Worm (Caenorhabditis elegans): ENCODE results near the gene asp-5.

Gene asp-5

DNA sequence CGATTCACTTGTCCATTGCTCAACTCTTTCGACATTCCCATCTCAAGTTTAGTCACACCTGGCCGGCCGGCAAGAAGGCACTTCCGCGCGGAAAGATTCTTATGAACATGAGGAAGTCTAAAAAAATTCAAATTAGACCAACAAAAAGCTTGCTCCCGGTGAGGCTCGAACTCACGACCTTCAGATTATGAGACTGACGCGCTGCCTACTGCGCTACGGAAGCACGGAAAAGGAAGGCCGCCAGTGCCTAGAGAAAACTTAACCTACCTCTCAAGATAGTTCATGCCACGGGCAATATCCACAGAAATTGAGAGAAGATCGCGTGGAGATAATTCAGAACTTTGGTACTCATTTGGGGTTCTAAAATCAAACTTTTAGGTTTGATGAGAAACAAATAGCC, 42.1 kb upstream of the asp-5 start:
- TF ChIP-seq nhr-2 (tag; optimal IDR thresholded peaks at IDR 0.05) = no peak
- peak; percentile 11 for TF ChIP-seq drap-1 (GFP tag; optimal IDR thresholded peaks at IDR 0.05)
- TF ChIP-seq blmp-1 (tag; optimal IDR thresholded peaks at IDR 0.05) = no peak
- TF ChIP-seq ces-1 (GFP tag; optimal IDR thresholded peaks at IDR 0.05) = no peak
- peak; percentile 38 for TF ChIP-seq unc-120 (tag; optimal IDR thresholded peaks at IDR 0.05; ENCODE audit: poor library complexity, severe bottlenecking)
- TF ChIP-seq unc-39 (tag; optimal IDR thresholded peaks at IDR 0.05) = no peak
- TF ChIP-seq ceh-83 (GFP tag; optimal IDR thresholded peaks at IDR 0.05) = peak; percentile 68
- TF ChIP-seq lin-32 (GFP tag; optimal IDR thresholded peaks at IDR 0.05) = no peak
- TF ChIP-seq unc-62 (GFP tag; optimal IDR thresholded peaks at IDR 0.05) = no peak
- no peak for TF ChIP-seq lin-13 (tag; optimal IDR thresholded peaks at IDR 0.05)
- no peak for TF ChIP-seq nhr-28 (tag; optimal IDR thresholded peaks at IDR 0.05)
- no peak for TF ChIP-seq ztf-11 (tag; optimal IDR thresholded peaks at IDR 0.05)
- TF ChIP-seq elt-1 (tag; optimal IDR thresholded peaks at IDR 0.05; ENCODE audit: borderline replicate concordance, insufficient read depth) = no peak
- TF ChIP-seq nhr-237 (tag; optimal IDR thresholded peaks at IDR 0.05) = no peak
- peak; percentile 5 for TF ChIP-seq M03D4.4 (tag; optimal IDR thresholded peaks at IDR 0.05)
- no peak for TF ChIP-seq ceh-39 (tag; optimal IDR thresholded peaks at IDR 0.05)
- TF ChIP-seq zip-8 (tag; optimal IDR thresholded peaks at IDR 0.05) = no peak
- no peak for TF ChIP-seq mab-5 (tag; optimal IDR thresholded peaks at IDR 0.05)

ce11 chrV:8235331-8235730, 36.9 kb upstream of the asp-5 start:
- TF ChIP-seq ztf-11 (tag; optimal IDR thresholded peaks at IDR 0.05) = no peak
- TF ChIP-seq ceh-39 (tag; optimal IDR thresholded peaks at IDR 0.05) = no peak
- no peak for TF ChIP-seq nhr-28 (tag; optimal IDR thresholded peaks at IDR 0.05)
- TF ChIP-seq nhr-2 (tag; optimal IDR thresholded peaks at IDR 0.05) = no peak
- peak; percentile 45 for TF ChIP-seq ham-2 (GFP tag; optimal IDR thresholded peaks at IDR 0.05)
- no peak for TF ChIP-seq mls-2 (tag; optimal IDR thresholded peaks at IDR 0.05)
- TF ChIP-seq hlh-1 (tag; optimal IDR thresholded peaks at IDR 0.05) = peak; percentile 71
- TF ChIP-seq cnd-1 (tag; optimal IDR thresholded peaks at IDR 0.05) = peak; percentile 46
- no peak for TF ChIP-seq nhr-76 (tag; optimal IDR thresholded peaks at IDR 0.05)
- TF ChIP-seq tbx-8 (GFP tag; optimal IDR thresholded peaks at IDR 0.05) = no peak
- TF ChIP-seq unc-39 (tag; optimal IDR thresholded peaks at IDR 0.05) = no peak
- peak; percentile 45 for TF ChIP-seq drap-1 (GFP tag; optimal IDR thresholded peaks at IDR 0.05)
- no peak for TF ChIP-seq lsy-2 (tag; optimal IDR thresholded peaks at IDR 0.05)
- TF ChIP-seq pha-4 (tag; optimal IDR thresholded peaks at IDR 0.05) = no peak
- TF ChIP-seq elt-3 (tag; optimal IDR thresholded peaks at IDR 0.05) = no peak
- no peak for TF ChIP-seq unc-120 (tag; optimal IDR thresholded peaks at IDR 0.05; ENCODE audit: poor library complexity, severe bottlenecking)
- TF ChIP-seq elt-1 (tag; optimal IDR thresholded peaks at IDR 0.05; ENCODE audit: borderline replicate concordance, insufficient read depth) = no peak
- TF ChIP-seq ceh-43 (GFP tag; optimal IDR thresholded peaks at IDR 0.05) = no peak
- no peak for TF ChIP-seq flh-1 (GFP tag; optimal IDR thresholded peaks at IDR 0.05)
- no peak for TF ChIP-seq sem-2 (GFP tag; optimal IDR thresholded peaks at IDR 0.05)
- no peak for TF ChIP-seq bed-3 (GFP tag; optimal IDR thresholded peaks at IDR 0.05)
- TF ChIP-seq M03D4.4 (tag; optimal IDR thresholded peaks at IDR 0.05) = peak; percentile 57
- TF ChIP-seq ces-1 (GFP tag; optimal IDR thresholded peaks at IDR 0.05) = no peak
- no peak for TF ChIP-seq mep-1 (tag; optimal IDR thresholded peaks at IDR 0.05)
- no peak for TF ChIP-seq snpc-4 (tag; optimal IDR thresholded peaks at IDR 0.05)
- TF ChIP-seq zip-8 (tag; optimal IDR thresholded peaks at IDR 0.05) = no peak
- no peak for TF ChIP-seq mab-5 (tag; optimal IDR thresholded peaks at IDR 0.05)
- TF ChIP-seq unc-62 (GFP tag; optimal IDR thresholded peaks at IDR 0.05) = no peak
- peak; percentile 18 for TF ChIP-seq lin-32 (GFP tag; optimal IDR thresholded peaks at IDR 0.05)
- no peak for TF ChIP-seq nhr-12 (tag; optimal IDR thresholded peaks at IDR 0.05)
- TF ChIP-seq blmp-1 (tag; optimal IDR thresholded peaks at IDR 0.05) = no peak
- TF ChIP-seq nhr-237 (tag; optimal IDR thresholded peaks at IDR 0.05) = no peak
- TF ChIP-seq sptf-1 (tag; optimal IDR thresholded peaks at IDR 0.05) = no peak
- peak; percentile 74 for TF ChIP-seq ceh-83 (GFP tag; optimal IDR thresholded peaks at IDR 0.05)
- no peak for TF ChIP-seq lin-13 (tag; optimal IDR thresholded peaks at IDR 0.05)

- TF ChIP-seq ceh-39 (tag; optimal IDR thresholded peaks at IDR 0.05) = no peak
- TF ChIP-seq pha-4 (tag; optimal IDR thresholded peaks at IDR 0.05) = no peak
- TF ChIP-seq nhr-2 (tag; optimal IDR thresholded peaks at IDR 0.05) = no peak
- TF ChIP-seq zip-8 (tag; optimal IDR thresholded peaks at IDR 0.05) = no peak
- no peak for TF ChIP-seq tbx-8 (GFP tag; optimal IDR thresholded peaks at IDR 0.05)
- no peak for TF ChIP-seq mab-5 (tag; optimal IDR thresholded peaks at IDR 0.05)
- TF ChIP-seq ces-1 (GFP tag; optimal IDR thresholded peaks at IDR 0.05) = no peak
- no peak for TF ChIP-seq cnd-1 (tag; optimal IDR thresholded peaks at IDR 0.05)
- TF ChIP-seq sptf-1 (tag; optimal IDR thresholded peaks at IDR 0.05) = no peak
- no peak for TF ChIP-seq bed-3 (GFP tag; optimal IDR thresholded peaks at IDR 0.05)
- TF ChIP-seq lin-32 (GFP tag; optimal IDR thresholded peaks at IDR 0.05) = no peak
- TF ChIP-seq elt-1 (tag; optimal IDR thresholded peaks at IDR 0.05; ENCODE audit: borderline replicate concordance, insufficient read depth) = no peak
- TF ChIP-seq M03D4.4 (tag; optimal IDR thresholded peaks at IDR 0.05) = no peak
- no peak for TF ChIP-seq flh-1 (GFP tag; optimal IDR thresholded peaks at IDR 0.05)
- TF ChIP-seq snpc-4 (tag; optimal IDR thresholded peaks at IDR 0.05) = no peak
- no peak for TF ChIP-seq unc-62 (GFP tag; optimal IDR thresholded peaks at IDR 0.05)
- no peak for TF ChIP-seq ham-2 (GFP tag; optimal IDR thresholded peaks at IDR 0.05)
- no peak for TF ChIP-seq lsy-2 (tag; optimal IDR thresholded peaks at IDR 0.05)
These were observed 33.9 kb upstream of the asp-5 start, which contains the start of gene rol-3 for ce11 chrV:8238290-8238689. Gene rol-3 (minus strand): TSS chrV:8238409.
